Fruit fly (Drosophila melanogaster): ENCODE data around the gene btz.

DNA sequence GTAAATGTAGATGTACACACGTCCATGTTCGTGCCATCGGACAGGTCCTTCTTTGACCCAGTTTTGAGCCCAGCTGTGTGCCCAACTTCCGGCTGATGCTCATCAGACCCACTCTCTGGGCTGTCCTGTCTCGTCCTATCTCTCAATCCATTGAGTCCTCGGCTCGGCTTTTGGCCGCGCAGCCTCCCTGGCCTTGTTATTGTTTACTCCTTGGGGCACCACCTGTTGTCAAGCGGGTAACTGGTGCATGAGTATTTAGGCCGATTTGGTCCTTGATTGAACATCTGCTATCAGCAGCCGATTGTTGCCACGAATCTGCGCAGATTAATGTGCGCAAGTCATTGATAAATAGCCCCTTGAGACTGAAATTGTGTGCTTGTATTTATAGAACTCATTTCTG lies 38.8 kb upstream of the btz start:
- no peak for TF ChIP-seq achi (GFP tag; optimal IDR thresholded peaks at IDR 0.05)
- TF ChIP-seq Eip75B (GFP tag; optimal IDR thresholded peaks at IDR 0.05) = no peak
- no peak for TF ChIP-seq acj6 (GFP tag; optimal IDR thresholded peaks at IDR 0.05)
- TF ChIP-seq CG6276 (GFP tag; optimal IDR thresholded peaks at IDR 0.05) = no peak
- no peak for TF ChIP-seq OdsH (GFP tag; optimal IDR thresholded peaks at IDR 0.05)
- no peak for TF ChIP-seq CG11902 (GFP tag; optimal IDR thresholded peaks at IDR 0.05)
- TF ChIP-seq Ets21C (GFP tag; optimal IDR thresholded peaks at IDR 0.05) = no peak
- no peak for TF ChIP-seq Eip93F (GFP tag; optimal IDR thresholded peaks at IDR 0.05)
- no peak for TF ChIP-seq CG1621 (tag; optimal IDR thresholded peaks at IDR 0.05)
- TF ChIP-seq CG10631 (GFP tag; optimal IDR thresholded peaks at IDR 0.05) = no peak
- no peak for TF ChIP-seq Eip78C (GFP tag)
